Worm (Caenorhabditis elegans) whole organism, young adult: Measurements from ENCODE around the gene srd-33.
A peak's percentile ranks its signal among the peaks of the same experiment; 100 is the strongest.

Experiments used
- B0019.2 ChIP-seq: fragments of 200-800 bp; sonication (Bioruptor generic); conservative IDR thresholded peaks from 2 replicates; pipeline ENCODE4 v1.3.6; 2022; ENCODE audit warnings: missing genetic modification reagents, missing genetic modification characterization, missing compliant biosample characterization
- B0261.1 ChIP-seq: sonication (generic microtip); optimal IDR thresholded peaks from 2 replicates; lab custom pipeline; 2016; ENCODE audit warnings: mild to moderate bottlenecking, missing genetic modification characterization, moderate library complexity, missing compliant biosample characterization
- C06A6.2 ChIP-seq: fragments of 200-800 bp; sonication (Bioruptor generic); conservative IDR thresholded peaks from 2 replicates; pipeline ENCODE4 v1.3.6; 2022; ENCODE audit warnings: missing genetic modification characterization, missing compliant biosample characterization
- D2030.7 ChIP-seq: fragments of 200-800 bp; sonication (Bioruptor generic); IDR thresholded peaks from 2 replicates; pipeline ENCODE4 v1.3.6; 2022; ENCODE audit warnings: missing genetic modification reagents, missing genetic modification characterization, missing compliant biosample characterization
- F10E7.11 ChIP-seq: sonication (generic microtip); optimal IDR thresholded peaks from 2 replicates; lab custom pipeline; 2017; ENCODE audit warnings: mild to moderate bottlenecking, missing genetic modification characterization, moderate library complexity, missing compliant biosample characterization
- F23B12.7 ChIP-seq: sonication (generic microtip); optimal IDR thresholded peaks from 2 replicates; lab custom pipeline; 2017; ENCODE audit warnings: missing genetic modification characterization, mild to moderate bottlenecking, missing compliant biosample characterization, antibody characterized with exemption, moderate library complexity; ENCODE audit not compliant: insufficient read depth
- F49E8.2 ChIP-seq: sonication (generic microtip); optimal IDR thresholded peaks from 3 replicates; lab custom pipeline; 2017; ENCODE audit warnings: missing genetic modification characterization, mild to moderate bottlenecking, missing compliant biosample characterization, antibody characterized with exemption, moderate library complexity; ENCODE audit not compliant: insufficient read depth
- T07F8.4 ChIP-seq: sonication (generic microtip); optimal IDR thresholded peaks from 2 replicates; lab custom pipeline; 2016; ENCODE audit warnings: mild to moderate bottlenecking, missing genetic modification characterization, moderate library complexity, missing compliant biosample characterization
- Y53F4B.3 ChIP-seq: fragments of 200-800 bp; sonication (Bioruptor generic); IDR thresholded peaks from 2 replicates; pipeline ENCODE4 v1.3.6; 2022; ENCODE audit warnings: missing genetic modification reagents, missing genetic modification characterization, missing compliant biosample characterization
- Y79H2A.3 ChIP-seq: fragments of 200-800 bp; sonication (Bioruptor generic); conservative IDR thresholded peaks from 2 replicates; pipeline ENCODE4 v1.3.6; 2022; ENCODE audit warnings: missing genetic modification reagents, missing genetic modification characterization, missing compliant biosample characterization
- aptf-3 ChIP-seq: fragments of 200-800 bp; sonication (Bioruptor generic); IDR thresholded peaks from 2 replicates; pipeline ENCODE4 v1.3.6; 2022; ENCODE audit warnings: missing genetic modification characterization, missing compliant biosample characterization
- athp-1 ChIP-seq: sonication (generic microtip); optimal IDR thresholded peaks from 2 replicates; lab custom pipeline; 2017; ENCODE audit warnings: mild to moderate bottlenecking, missing genetic modification characterization, missing compliant biosample characterization
- cebp-1 ChIP-seq, 2 experiments: fragments of 200-800 bp in 1 of 2; sonication (Bioruptor generic) in 1 of 2; sonication (generic microtip) in 1 of 2; IDR thresholded peaks in 1 of 2; optimal IDR thresholded peaks in 1 of 2; 2 replicates each; pipeline versions ENCODE4 v1.3.6 to Lab custom; 2017 to 2022; ENCODE audit warnings: missing compliant biosample characterization in 2 of 2, missing genetic modification characterization in 2 of 2, mild to moderate bottlenecking in 1 of 2, missing genetic modification reagents in 1 of 2, moderate library complexity in 1 of 2
- cebp-2 ChIP-seq: fragments of 200-800 bp; sonication (Bioruptor generic); IDR thresholded peaks from 2 replicates; pipeline ENCODE4 v1.3.6; 2022; ENCODE audit warnings: missing genetic modification characterization, missing compliant biosample characterization
- ceh-100 ChIP-seq: fragments of 200-800 bp; sonication (Bioruptor generic); IDR thresholded peaks from 2 replicates; pipeline ENCODE4 v1.3.6; 2022; ENCODE audit warnings: missing genetic modification reagents, missing genetic modification characterization, missing compliant biosample characterization
- ceh-40 ChIP-seq: fragments of 200-800 bp; sonication (Bioruptor generic); IDR thresholded peaks from 2 replicates; pipeline ENCODE4 v1.3.6; 2022; ENCODE audit warnings: missing genetic modification characterization, missing compliant biosample characterization
- dpff-1 ChIP-seq: sonication (generic microtip); optimal IDR thresholded peaks from 2 replicates; lab custom pipeline; 2017; ENCODE audit warnings: mild to moderate bottlenecking, missing genetic modification characterization, missing compliant biosample characterization
- egl-18 ChIP-seq: fragments of 200-800 bp; sonication (Bioruptor generic); IDR thresholded peaks from 2 replicates; pipeline ENCODE4 v1.3.6; 2022; ENCODE audit warnings: missing genetic modification reagents, missing genetic modification characterization, missing compliant biosample characterization
- ets-4 ChIP-seq: fragments of 200-800 bp; sonication (Bioruptor generic); optimal IDR thresholded peaks from 2 replicates; lab custom pipeline; 2018; ENCODE audit warnings: mild to moderate bottlenecking, missing genetic modification characterization, missing compliant biosample characterization
- hlh-26 ChIP-seq: fragments of 200-800 bp; sonication (Bioruptor generic); conservative IDR thresholded peaks from 2 replicates; pipeline ENCODE4 v1.3.6; 2022; ENCODE audit warnings: missing genetic modification reagents, missing genetic modification characterization, missing compliant biosample characterization
- hmg-20 ChIP-seq: fragments of 200-800 bp; sonication (Bioruptor generic); IDR thresholded peaks from 2 replicates; pipeline ENCODE4 v1.3.6; 2022; ENCODE audit warnings: missing genetic modification reagents, missing genetic modification characterization, missing compliant biosample characterization
- hrde-1 ChIP-seq: sonication (generic microtip); optimal IDR thresholded peaks from 2 replicates; lab custom pipeline; 2016; ENCODE audit warnings: missing genetic modification characterization, mild to moderate bottlenecking, missing compliant biosample characterization, moderate library complexity, missing genotype, missing genetic modification reagents, borderline replicate concordance
- lag-1 ChIP-seq: fragments of 200-800 bp; sonication (Bioruptor generic); IDR thresholded peaks from 2 replicates; pipeline ENCODE4 v1.3.6; 2022; ENCODE audit warnings: missing genetic modification reagents, missing genetic modification characterization, missing compliant biosample characterization
- let-526 ChIP-seq: fragments of 200-800 bp; sonication (Bioruptor generic); IDR thresholded peaks from 2 replicates; pipeline ENCODE4 v1.3.6; 2022; ENCODE audit warnings: missing genetic modification reagents, missing genetic modification characterization, missing compliant biosample characterization
- lin-26 ChIP-seq: fragments of 200-800 bp; sonication (Bioruptor generic); IDR thresholded peaks from 2 replicates; pipeline ENCODE4 v1.3.6; 2022; ENCODE audit warnings: missing genetic modification reagents, missing genetic modification characterization, missing compliant biosample characterization
- lin-35 ChIP-seq, 3 experiments: fragments of 150-350 bp in 2 of 3; sonication (generic microtip) in 1 of 3; optimal IDR thresholded peaks; 2 replicates each; lab custom pipeline; 2014 to 2018; ENCODE audit warnings: missing biosample characterization in 3 of 3, missing genetic modification characterization in 3 of 3, missing genetic modification reagents in 3 of 3
- lir-1 ChIP-seq: fragments of 200-800 bp; sonication (Bioruptor generic); conservative IDR thresholded peaks from 2 replicates; pipeline ENCODE4 v1.3.6; 2022; ENCODE audit warnings: missing genetic modification reagents, missing genetic modification characterization, missing compliant biosample characterization
- lsl-1 ChIP-seq: fragments of 200-800 bp; sonication (Bioruptor generic); optimal IDR thresholded peaks from 2 replicates; lab custom pipeline; 2018; ENCODE audit warnings: mild to moderate bottlenecking, missing genetic modification characterization, moderate library complexity, missing compliant biosample characterization
- lsy-27 ChIP-seq: sonication (generic microtip); optimal IDR thresholded peaks from 2 replicates; lab custom pipeline; 2017; ENCODE audit warnings: missing genetic modification characterization, mild to moderate bottlenecking, missing compliant biosample characterization, antibody characterized with exemption, missing genotype, borderline replicate concordance; ENCODE audit not compliant: insufficient read depth
- madf-3 ChIP-seq: fragments of 200-800 bp; sonication (Bioruptor generic); IDR thresholded peaks from 2 replicates; pipeline ENCODE4 v1.3.6; 2022; ENCODE audit warnings: missing genetic modification reagents, missing genetic modification characterization, missing compliant biosample characterization
- mxl-1 ChIP-seq: sonication (generic microtip); optimal IDR thresholded peaks from 2 replicates; lab custom pipeline; 2016; ENCODE audit warnings: missing genetic modification characterization, missing compliant biosample characterization
- nhr-90 ChIP-seq: sonication (generic microtip); optimal IDR thresholded peaks from 2 replicates; lab custom pipeline; 2016; ENCODE audit warnings: missing genotype, mild to moderate bottlenecking, missing genetic modification characterization, missing compliant biosample characterization
- pbrm-1 ChIP-seq: fragments of 200-800 bp; sonication (Bioruptor generic); IDR thresholded peaks from 2 replicates; pipeline ENCODE4 v1.3.6; 2022; ENCODE audit warnings: missing genetic modification reagents, missing genetic modification characterization, missing compliant biosample characterization
- rcor-1 ChIP-seq: fragments of 200-800 bp; sonication (Bioruptor generic); IDR thresholded peaks from 2 replicates; pipeline ENCODE4 v1.3.6; 2022; ENCODE audit warnings: missing genetic modification reagents, missing genetic modification characterization, missing compliant biosample characterization
- repo-1 ChIP-seq: sonication (generic microtip); optimal IDR thresholded peaks from 2 replicates; lab custom pipeline; 2017; ENCODE audit warnings: mild to moderate bottlenecking, missing genetic modification characterization, missing compliant biosample characterization
- rpc-1 ChIP-seq, 2 experiments: fragments of 150-350 bp in 1 of 2; sonication (generic microtip) in 1 of 2; optimal IDR thresholded peaks; 2 replicates each; lab custom pipeline; 2014 to 2018; ENCODE audit warnings: missing biosample characterization in 1 of 2, missing genetic modification characterization in 1 of 2, missing genetic modification reagents in 1 of 2, missing genotype in 1 of 2
- sdz-38 ChIP-seq: sonication (generic microtip); optimal IDR thresholded peaks from 2 replicates; lab custom pipeline; 2016; ENCODE audit warnings: missing genotype, missing genetic modification characterization, missing compliant biosample characterization
- snpc-3.4 ChIP-seq: sonication (generic microtip); optimal IDR thresholded peaks from 2 replicates; lab custom pipeline; 2017; ENCODE audit warnings: missing genetic modification characterization, mild to moderate bottlenecking, missing compliant biosample characterization, antibody characterized with exemption, moderate library complexity, missing genotype, missing genetic modification reagents
- tlf-1 ChIP-seq: fragments of 200-800 bp; sonication (Bioruptor generic); optimal IDR thresholded peaks from 2 replicates; lab custom pipeline; 2018; ENCODE audit warnings: mild to moderate bottlenecking, missing genetic modification characterization, missing compliant biosample characterization
- unc-62 ChIP-seq: fragments of 150-350 bp; optimal IDR thresholded peaks from 2 replicates; lab custom pipeline; 2014; ENCODE audit warnings: missing biosample characterization, missing genetic modification reagents, missing genetic modification characterization
- zim-3 ChIP-seq: sonication (generic microtip); optimal IDR thresholded peaks from 2 replicates; lab custom pipeline; 2017; ENCODE audit warnings: mild to moderate bottlenecking, missing genetic modification characterization, moderate library complexity, missing compliant biosample characterization
- ztf-18 ChIP-seq: sonication (generic microtip); optimal IDR thresholded peaks from 2 replicates; lab custom pipeline; 2016; ENCODE audit warnings: missing genotype, mild to moderate bottlenecking, missing genetic modification characterization, missing compliant biosample characterization
- ztf-22 ChIP-seq: fragments of 200-800 bp; sonication (Bioruptor generic); optimal IDR thresholded peaks from 2 replicates; lab custom pipeline; 2018; ENCODE audit warnings: mild to moderate bottlenecking, missing genetic modification characterization, moderate library complexity, missing compliant biosample characterization
- ztf-25 ChIP-seq: fragments of 200-800 bp; sonication (Bioruptor generic); IDR thresholded peaks from 2 replicates; pipeline ENCODE4 v1.3.6; 2022; ENCODE audit warnings: missing genetic modification reagents, missing genetic modification characterization, missing compliant biosample characterization
- ztf-28 ChIP-seq: fragments of 200-800 bp; sonication (Bioruptor generic); IDR thresholded peaks from 2 replicates; pipeline ENCODE4 v1.3.6; 2022; ENCODE audit warnings: missing genetic modification reagents, missing genetic modification characterization, missing compliant biosample characterization
- ztf-3 ChIP-seq: fragments of 200-800 bp; sonication (Bioruptor generic); optimal IDR thresholded peaks from 2 replicates; lab custom pipeline; 2018; ENCODE audit warnings: mild to moderate bottlenecking, missing genetic modification characterization, missing compliant biosample characterization

srd-33 gene

DNA sequence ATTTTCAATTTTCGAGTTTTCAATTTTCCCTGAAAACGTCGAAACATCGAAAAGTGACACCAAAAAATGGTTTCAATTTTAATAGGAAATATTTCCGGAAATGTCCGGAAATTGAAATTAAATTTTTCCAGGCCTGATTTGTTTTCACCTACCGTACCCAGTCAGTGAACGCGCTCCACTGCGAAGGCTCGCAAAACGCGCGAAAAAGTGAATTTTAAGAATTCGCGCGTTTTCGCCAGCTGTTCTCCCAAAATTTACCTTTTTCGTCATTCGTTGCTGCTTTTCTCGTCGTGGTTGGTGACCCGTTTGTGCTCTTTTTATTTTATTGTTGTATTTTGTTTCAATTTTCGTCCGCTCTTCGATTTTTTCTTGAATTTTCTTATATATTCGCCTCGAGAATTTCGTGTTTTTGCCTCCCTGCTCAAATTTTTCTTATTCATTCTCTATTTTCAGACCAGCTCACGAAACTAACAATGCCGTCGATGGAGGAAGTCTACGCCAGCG is 17.9 kb downstream of the srd-33 start, which contains the start of gene T19H12.2 (continued):
- TF ChIP-seq aptf-3 (no peak), T07F8.4 (tag; lab: Kevin White, UChicago) (no peak), athp-1 (peak; percentile 51), nhr-90 (tag; lab: Kevin White, UChicago) (no peak), unc-62 (no peak), F10E7.11 (no peak), ceh-40 (GFP tag; lab: Robert Waterston, UW) (no peak), Y53F4B.3 (GFP tag; lab: Robert Waterston, UW) (no peak), ztf-28 (GFP tag; lab: Robert Waterston, UW) (peak; percentile 94), lsl-1 (GFP tag; lab: Kevin White, UChicago) (peak; percentile 99), zim-3 (tag; lab: Kevin White, UChicago) (no peak), madf-3 (peak; percentile 92), tlf-1 (GFP tag; lab: Kevin White, UChicago) (peak; percentile 92), lir-1 (GFP tag; lab: Robert Waterston, UW) (peak; percentile 71; the same call in 1 of the 2 replicates), cebp-1 (GFP tag; IDR thresholded peaks at IDR 0.05; lab: Robert Waterston, UW) (no peak), cebp-1 (tag; optimal IDR thresholded peaks at IDR 0.05; lab: Kevin White, UChicago) (no peak), ets-4 (GFP tag; lab: Kevin White, UChicago) (no peak), mxl-1 (tag; lab: Kevin White, UChicago) (no peak), lag-1 (no peak), ceh-100 (GFP tag; lab: Robert Waterston, UW) (peak; percentile 38; the same call in 1 of the 2 replicates), cebp-2 (GFP tag; lab: Robert Waterston, UW) (no peak), hlh-26 (GFP tag; lab: Robert Waterston, UW) (no peak), ztf-22 (GFP tag; lab: Kevin White, UChicago) (no peak), B0261.1 (no peak), dpff-1 (no peak), let-526 (no peak), hmg-20 (GFP tag; lab: Robert Waterston, UW) (no peak), pbrm-1 (GFP tag; lab: Robert Waterston, UW) (peak; percentile 80), F23B12.7 (no peak), lsy-27 (tag; lab: Kevin White, UChicago) (no peak), ztf-18 (tag; lab: Kevin White, UChicago) (peak; percentile 29), ztf-25 (0 out of 2 replicates have a peak, but pooled peaks have one; percentile 69), rpc-1 (optimal IDR thresholded peaks at IDR 0.05; lab: Kevin White, UChicago) (no peak), rpc-1 (tag; optimal IDR thresholded peaks at IDR 0.05; lab: Kevin White, UChicago) (peak; percentile 1), C06A6.2 (GFP tag; lab: Robert Waterston, UW) (no peak), D2030.7 (GFP tag; lab: Robert Waterston, UW) (peak; percentile 98), Y79H2A.3 (peak; percentile 86; the same call in 1 of the 2 replicates), lin-35 (GFP tag; optimal IDR thresholded peaks at IDR 0.05; lab: Kevin White, UChicago) (peak in 2 of 3 experiments; percentile 58 to 93), sdz-38 (no peak), lin-26 (peak; percentile 21; the same call in 1 of the 2 replicates), repo-1 (tag; lab: Kevin White, UChicago) (no peak), hrde-1 (peak; percentile 41), F49E8.2 (tag; lab: Kevin White, UChicago) (peak; percentile 91), snpc-3.4 (peak; percentile 93), B0019.2 (GFP tag; lab: Robert Waterston, UW) (peak; percentile 93), ztf-3 (GFP tag; lab: Kevin White, UChicago) (no peak), rcor-1 (GFP tag; lab: Robert Waterston, UW) (peak; percentile 93), egl-18 (GFP tag; lab: Robert Waterston, UW) (no peak)
